Worm (Caenorhabditis elegans): ENCODE measurements around the gene F20C5.6.

DNA sequence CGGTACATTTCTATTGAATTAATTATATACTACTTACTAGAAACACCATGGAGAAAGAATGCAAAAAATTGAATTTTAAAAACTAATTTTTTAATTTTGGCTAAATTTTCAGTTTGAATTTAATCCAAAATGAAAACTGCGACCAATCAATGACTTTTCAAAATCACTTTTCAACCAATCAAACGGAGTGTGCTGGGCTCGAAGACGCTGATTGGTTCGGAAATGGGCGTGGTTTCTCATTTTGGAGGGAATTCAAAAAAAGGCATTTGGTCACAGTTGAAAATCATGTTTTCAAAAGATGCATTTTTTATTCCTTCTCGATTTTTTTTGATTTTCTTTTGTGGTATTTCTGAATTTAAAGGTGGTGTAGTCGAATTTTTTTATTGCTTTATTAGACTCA lies 24.0 kb downstream of the F20C5.6 start:
- TF ChIP-seq pha-4 (tag; optimal IDR thresholded peaks at IDR 0.05) (no peak), F13H6.1 (tag; optimal IDR thresholded peaks at IDR 0.05) (no peak), ceh-30 (tag; optimal IDR thresholded peaks at IDR 0.05) (no peak), hlh-15 (tag; optimal IDR thresholded peaks at IDR 0.05) (no peak), Y22D7AL.16 (tag; optimal IDR thresholded peaks at IDR 0.05) (no peak), ama-1 (optimal IDR thresholded peaks at IDR 0.05) (no peak), dmd-4 (tag; optimal IDR thresholded peaks at IDR 0.05; ENCODE audit: borderline replicate concordance) (no peak), lim-6 (tag; optimal IDR thresholded peaks at IDR 0.05) (no peak), zip-5 (tag; optimal IDR thresholded peaks at IDR 0.05) (no peak), madf-2 (tag; optimal IDR thresholded peaks at IDR 0.05) (no peak), ceh-6 (GFP tag; optimal IDR thresholded peaks at IDR 0.05) (no peak)

Data from whole organism, late embryonic.